Worm (Caenorhabditis elegans) whole organism, L4/young adult: ENCODE measurements around the gene hot-7.

Experiments
- W03F9.2 ChIP-seq: fragments of 150-350 bp; optimal IDR thresholded peaks from 2 replicates; lab custom pipeline; 2014; ENCODE audit warnings: missing biosample characterization, missing genetic modification characterization
- dao-5 ChIP-seq: sonication (generic microtip); optimal IDR thresholded peaks from 2 replicates; lab custom pipeline; 2016; ENCODE audit warnings: missing genotype, missing genetic modification characterization, moderate library complexity, missing compliant biosample characterization
- him-1 ChIP-seq: sonication (generic microtip); optimal IDR thresholded peaks from 2 replicates; lab custom pipeline; 2016; ENCODE audit warnings: missing genotype, missing genetic modification reagents, missing genetic modification characterization, missing compliant biosample characterization

DNA sequence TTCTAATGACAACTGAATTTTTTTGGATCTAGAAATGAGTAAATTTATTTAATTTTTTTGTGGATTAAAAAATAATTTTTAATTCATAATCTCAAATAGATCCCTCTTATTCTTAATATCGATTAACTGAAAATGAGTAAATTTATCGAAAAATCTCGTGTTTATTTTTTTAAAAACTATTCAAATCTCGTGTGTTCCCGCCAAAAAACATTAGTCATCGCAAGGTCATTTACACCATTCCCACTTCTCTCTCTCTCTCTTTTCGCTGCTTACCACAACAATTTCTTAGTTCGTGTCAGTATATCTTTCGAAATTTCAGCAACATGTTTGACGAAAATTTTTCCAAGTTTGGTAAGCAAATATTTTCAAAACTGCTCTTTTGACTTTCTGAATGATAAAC lies 23.8 kb upstream of the hot-7 start:
- TF ChIP-seq dao-5 (tag; lab: Kevin White, UChicago) (no peak), him-1 (tag; lab: Kevin White, UChicago) (no peak), W03F9.2 (no peak)
